Worm (Caenorhabditis elegans): Measurements from ENCODE around the gene lido-7.

DNA sequence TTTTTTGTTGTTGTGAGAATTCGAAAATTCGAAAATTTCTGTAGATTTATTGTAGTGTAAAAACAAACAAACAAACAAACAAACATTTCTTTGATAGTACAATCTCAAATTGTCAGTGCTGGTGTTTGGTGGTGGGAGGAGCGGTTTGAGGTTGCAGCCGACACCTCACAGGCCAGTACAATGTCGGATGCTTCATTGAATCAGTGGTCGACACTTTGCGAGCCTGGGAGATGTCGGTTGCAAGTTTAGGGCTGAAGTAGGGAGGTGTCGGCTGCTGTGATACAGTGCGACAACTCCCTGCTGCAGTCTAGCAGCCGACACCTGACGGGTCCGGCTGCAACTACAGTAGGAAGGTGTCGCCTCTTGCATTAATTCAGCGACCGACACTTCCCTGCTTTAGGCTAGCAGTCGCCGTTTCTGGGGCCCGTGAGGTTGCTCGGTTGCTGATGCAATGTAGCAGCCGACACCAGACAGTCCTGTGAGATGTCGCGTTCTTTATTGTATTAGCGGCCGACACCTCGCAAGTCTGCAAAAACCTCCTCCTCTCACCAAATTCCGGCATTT, 2.1 kb upstream of the lido-7 start:
- TF ChIP-seq mep-1 (tag; optimal IDR thresholded peaks at IDR 0.05) (no peak), mab-5 (tag; optimal IDR thresholded peaks at IDR 0.05) (no peak), lsy-2 (tag; optimal IDR thresholded peaks at IDR 0.05) (no peak), zip-8 (tag; optimal IDR thresholded peaks at IDR 0.05) (no peak), lin-13 (tag; optimal IDR thresholded peaks at IDR 0.05) (no peak), ztf-11 (tag; optimal IDR thresholded peaks at IDR 0.05) (no peak), nhr-12 (tag; optimal IDR thresholded peaks at IDR 0.05) (no peak), elt-3 (tag; optimal IDR thresholded peaks at IDR 0.05) (no peak), unc-120 (tag; optimal IDR thresholded peaks at IDR 0.05; ENCODE audit: poor library complexity, severe bottlenecking) (no peak), nhr-28 (tag; optimal IDR thresholded peaks at IDR 0.05) (no peak)

Data from whole organism, mixed stage, embryonic.